Worm (Caenorhabditis elegans) whole organism, midembryonic: ENCODE data around the gene srx-48.

ENCODE experiments used
- flt-1 ChIP-seq: fragments of 200-800 bp; sonication (Bioruptor generic); IDR thresholded peaks from 2 replicates; pipeline ENCODE4 v1.3.6; 2022; ENCODE audit warnings: missing genetic modification characterization, missing compliant biosample characterization
- klf-2 ChIP-seq: fragments of 200-800 bp; sonication (Bioruptor generic); conservative IDR thresholded peaks from 2 replicates; pipeline ENCODE4 v1.3.6; 2022; ENCODE audit warnings: missing genetic modification reagents, missing genetic modification characterization, missing compliant biosample characterization
- ref-1 ChIP-seq: fragments of 200-800 bp; sonication (Bioruptor generic); conservative IDR thresholded peaks from 2 replicates; pipeline ENCODE4 v1.3.6; 2022; ENCODE audit warnings: missing genetic modification reagents, missing genetic modification characterization, missing compliant biosample characterization
- ztf-23 ChIP-seq: fragments of 200-800 bp; sonication (Bioruptor generic); IDR thresholded peaks from 2 replicates; pipeline ENCODE4 v1.3.6; 2022; ENCODE audit warnings: missing genetic modification reagents, missing genetic modification characterization, missing compliant biosample characterization

- TF ChIP-seq ztf-23 (GFP tag; lab: Robert Waterston, UW) (no peak), ref-1 (GFP tag; lab: Robert Waterston, UW) (no peak), flt-1 (no peak), klf-2 (GFP tag; lab: Robert Waterston, UW) (no peak)
These were observed 15.1 kb upstream of the srx-48 start, which contains the start of gene nhr-291 for ce11 chrV:15318638-15319037.
